Worm (Caenorhabditis elegans): ENCODE results near the gene F11C1.9.

The F11C1.9 gene

DNA sequence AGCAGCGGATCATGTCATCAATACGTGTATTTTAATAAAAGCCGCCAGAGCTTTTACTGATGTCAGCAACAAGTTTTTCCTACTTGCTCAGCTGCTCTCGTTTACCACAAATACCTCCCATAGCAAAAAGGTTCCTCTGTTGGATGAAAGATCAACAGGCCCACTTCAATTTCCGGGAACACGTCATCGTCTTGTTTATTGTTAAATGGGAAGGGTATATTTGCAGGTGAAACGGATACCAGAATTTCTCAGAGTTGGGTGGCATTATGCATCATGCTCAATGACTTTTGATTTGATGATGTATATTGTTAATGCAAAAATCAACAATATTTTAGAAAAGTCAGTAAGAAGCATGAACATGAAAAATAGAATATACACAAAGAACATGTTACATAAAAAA is 26.2 kb downstream of the F11C1.9 start:
- TF ChIP-seq T23F11.4 (GFP tag; optimal IDR thresholded peaks at IDR 0.05), result no peak
- TF ChIP-seq sdc-2 (tag; optimal IDR thresholded peaks at IDR 0.05), result no peak
- no peak for TF ChIP-seq unc-3 (GFP tag; conservative IDR thresholded peaks at IDR 0.05)
- no peak for TF ChIP-seq unc-3 (tag; optimal IDR thresholded peaks at IDR 0.05)
- TF ChIP-seq gmeb-2 (tag; optimal IDR thresholded peaks at IDR 0.05), result no peak
- TF ChIP-seq ceh-14 (tag; optimal IDR thresholded peaks at IDR 0.05), result no peak
- no peak for TF ChIP-seq hlh-15 (tag; optimal IDR thresholded peaks at IDR 0.05)
- no peak for TF ChIP-seq ets-4 (tag; optimal IDR thresholded peaks at IDR 0.05)
- no peak for TF ChIP-seq dmd-4 (tag; optimal IDR thresholded peaks at IDR 0.05; ENCODE audit: borderline replicate concordance)
- no peak for TF ChIP-seq unc-86 (tag; optimal IDR thresholded peaks at IDR 0.05)
- TF ChIP-seq K09A11.1 (tag; optimal IDR thresholded peaks at IDR 0.05; ENCODE audit: insufficient read depth), result no peak
- TF ChIP-seq ceh-30 (tag; optimal IDR thresholded peaks at IDR 0.05), result no peak

ce11 chrX:12946533-12946932 is 30.8 kb downstream of the F11C1.9 start, which contains the start of gene C05E7.3:
TSS of gene C05E7.3 (minus strand) at chrX:12946633.
- no peak for TF ChIP-seq C38D4.7 (GFP tag; optimal IDR thresholded peaks at IDR 0.05)
- no peak for TF ChIP-seq ceh-24 (tag; optimal IDR thresholded peaks at IDR 0.05)
- no peak for TF ChIP-seq elt-2 (tag; optimal IDR thresholded peaks at IDR 0.05)
- no peak for TF ChIP-seq hlh-30 (tag; optimal IDR thresholded peaks at IDR 0.05; ENCODE audit: insufficient read depth)
- TF ChIP-seq ceh-14 (tag; optimal IDR thresholded peaks at IDR 0.05), result no peak

DNA sequence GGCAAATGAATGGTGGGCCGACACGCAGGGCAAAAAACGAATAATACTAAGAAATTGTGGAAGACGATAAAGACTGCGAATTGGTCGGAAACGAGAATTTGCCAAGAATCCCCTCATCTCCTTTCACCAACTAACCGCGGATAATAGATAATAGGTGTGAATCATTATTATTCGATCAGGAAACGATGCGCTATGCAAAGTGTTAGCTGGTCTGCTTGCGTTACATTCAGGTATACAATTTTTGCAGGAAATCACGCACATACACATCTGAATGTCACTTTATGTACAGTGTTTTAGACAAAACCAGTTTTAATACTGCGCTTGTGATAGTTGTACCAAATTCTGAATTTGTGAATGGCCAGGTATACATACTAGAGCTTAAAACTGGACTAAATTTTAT is 32.7 kb downstream of the F11C1.9 start:
- TF ChIP-seq nhr-232 (tag; optimal IDR thresholded peaks at IDR 0.05), result no peak
- no peak for TF ChIP-seq ceh-19 (GFP tag; optimal IDR thresholded peaks at IDR 0.05)
- no peak for TF ChIP-seq C08G9.2 (tag; optimal IDR thresholded peaks at IDR 0.05)
- TF ChIP-seq ceh-22 (tag; optimal IDR thresholded peaks at IDR 0.05), result no peak
- TF ChIP-seq pha-2 (tag; optimal IDR thresholded peaks at IDR 0.05), result no peak
- no peak for TF ChIP-seq ama-1 (optimal IDR thresholded peaks at IDR 0.05)
- no peak for TF ChIP-seq gmeb-2 (tag; optimal IDR thresholded peaks at IDR 0.05)
- no peak for TF ChIP-seq K09A11.1 (tag; optimal IDR thresholded peaks at IDR 0.05; ENCODE audit: insufficient read depth)

DNA sequence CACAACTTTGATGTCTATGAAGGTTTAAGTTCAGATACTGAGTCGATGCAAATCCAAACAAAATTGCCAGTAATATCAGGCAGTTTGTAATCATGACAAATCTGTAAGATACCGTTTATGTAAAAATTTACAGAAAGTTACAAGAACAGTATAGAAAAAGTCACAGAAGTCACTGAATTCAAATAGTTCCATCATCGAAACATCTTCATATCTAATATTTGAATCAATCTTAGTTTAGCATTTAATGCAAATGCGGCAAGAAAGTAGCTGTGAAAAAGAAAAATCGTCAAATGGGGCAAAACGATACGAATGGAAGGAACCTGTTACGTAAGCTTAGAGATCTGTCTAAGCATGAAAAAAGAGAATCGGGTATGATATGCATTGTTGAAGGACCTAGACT is 34.2 kb downstream of the F11C1.9 start, which contains the start of gene gmap-2:
Gene gmap-2, minus strand, starts transcription at position 101 of the 400 bp plus-strand sequence.
- TF ChIP-seq C38D4.7 (GFP tag; optimal IDR thresholded peaks at IDR 0.05), result no peak
- no peak for TF ChIP-seq F13H6.1 (tag; optimal IDR thresholded peaks at IDR 0.05)
- no peak for TF ChIP-seq pros-1 (tag; optimal IDR thresholded peaks at IDR 0.05)
- TF ChIP-seq hlh-8 (tag; optimal IDR thresholded peaks at IDR 0.05), result no peak
- TF ChIP-seq mec-3 (tag; optimal IDR thresholded peaks at IDR 0.05; ENCODE audit: borderline replicate concordance), result no peak
- TF ChIP-seq ceh-48 (tag; optimal IDR thresholded peaks at IDR 0.05), result no peak
- TF ChIP-seq ceh-9 (tag; optimal IDR thresholded peaks at IDR 0.05), result no peak
- TF ChIP-seq lim-6 (tag; optimal IDR thresholded peaks at IDR 0.05), result no peak
- no peak for TF ChIP-seq syd-9 (tag; optimal IDR thresholded peaks at IDR 0.05)
- TF ChIP-seq nfya-1 (tag; optimal IDR thresholded peaks at IDR 0.05), result no peak
- TF ChIP-seq madf-2 (tag; optimal IDR thresholded peaks at IDR 0.05), result no peak
- TF ChIP-seq pqm-1 (tag; optimal IDR thresholded peaks at IDR 0.05), result no peak
- TF ChIP-seq rnt-1 (tag; optimal IDR thresholded peaks at IDR 0.05), result no peak
- TF ChIP-seq sox-4 (tag; optimal IDR thresholded peaks at IDR 0.05), result no peak
- no peak for TF ChIP-seq odd-2 (tag; optimal IDR thresholded peaks at IDR 0.05)
- TF ChIP-seq nhr-232 (tag; optimal IDR thresholded peaks at IDR 0.05), result no peak
- no peak for TF ChIP-seq elt-4 (tag; optimal IDR thresholded peaks at IDR 0.05)
- no peak for TF ChIP-seq C08G9.2 (tag; optimal IDR thresholded peaks at IDR 0.05)
